Fruit fly (Drosophila melanogaster) whole organism, wandering third instar larva: ENCODE results near the gene Trmt61.

ENCODE experiments used
- CG32264 ChIP-seq: fragments of 200-800 bp; sonication (Bioruptor generic); optimal IDR thresholded peaks from 2 replicates; lab custom pipeline; 2016; ENCODE audit warnings: missing biosample characterization, missing genetic modification characterization
- CG9705 ChIP-seq: fragments of 200-800 bp; sonication (Bioruptor generic); optimal IDR thresholded peaks from 2 replicates; lab custom pipeline; 2018; ENCODE audit warnings: missing biosample characterization, mild to moderate bottlenecking, missing genetic modification characterization
- Dfd ChIP-seq: fragments of >200 bp; optimal IDR thresholded peaks from 2 replicates; lab custom pipeline; 2017; ENCODE audit warnings: missing biosample characterization, missing genetic modification characterization
- GATAd ChIP-seq: sonication (Bioruptor generic); optimal IDR thresholded peaks from 2 replicates; lab custom pipeline; 2016; ENCODE audit warnings: missing biosample characterization, missing genetic modification characterization
- HLH106 ChIP-seq: fragments of 200-800 bp; optimal IDR thresholded peaks from 3 replicates; lab custom pipeline; 2019; ENCODE audit warnings: missing biosample characterization, mild to moderate bottlenecking, missing genetic modification characterization, moderate library complexity
- Hnf4 ChIP-seq: fragments of 200-800 bp; sonication (Bioruptor generic); optimal IDR thresholded peaks from 2 replicates; lab custom pipeline; 2016; ENCODE audit warnings: missing biosample characterization, mild to moderate bottlenecking, missing genetic modification characterization
- Hr78 ChIP-seq: fragments of >200 bp; optimal IDR thresholded peaks from 2 replicates; lab custom pipeline; 2017; ENCODE audit warnings: missing biosample characterization, missing genetic modification characterization
- Hr83 ChIP-seq: fragments of 200-300 bp; sonication (Bioruptor generic); optimal IDR thresholded peaks from 2 replicates; lab custom pipeline; 2016; ENCODE audit warnings: missing biosample characterization, mild to moderate bottlenecking, missing genetic modification characterization, moderate library complexity; ENCODE audit not compliant: poor library complexity, severe bottlenecking
- Jra ChIP-seq: sonication (Bioruptor generic); optimal IDR thresholded peaks from 2 replicates; lab custom pipeline; 2016; ENCODE audit warnings: missing biosample characterization, missing genetic modification characterization
- Myc ChIP-seq: fragments of >200 bp; optimal IDR thresholded peaks from 2 replicates; lab custom pipeline; 2017
- N ChIP-seq: fragments of >200 bp; optimal IDR thresholded peaks from 2 replicates; lab custom pipeline; 2018; ENCODE audit warnings: missing biosample characterization, missing external identifiers, missing genetic modification characterization
- OdsH ChIP-seq: fragments of 200-800 bp; sonication (Bioruptor generic); optimal IDR thresholded peaks from 2 replicates; lab custom pipeline; 2016; ENCODE audit warnings: missing biosample characterization, mild to moderate bottlenecking, missing genetic modification characterization
- Rel ChIP-seq, 2 experiments: fragments of 200-800 bp; sonication (Bioruptor generic) in 1 of 2; optimal IDR thresholded peaks; 2 replicates in 1 of 2; 3 replicates in 1 of 2; lab custom pipeline; 2016 to 2019; ENCODE audit warnings: mild to moderate bottlenecking in 2 of 2, missing biosample characterization in 2 of 2, missing genetic modification characterization in 2 of 2, moderate library complexity in 1 of 2
- Sp1 ChIP-seq: fragments of 200-800 bp; sonication (Bioruptor generic); optimal IDR thresholded peaks from 3 replicates; lab custom pipeline; 2019; ENCODE audit warnings: missing biosample characterization, mild to moderate bottlenecking, missing genetic modification characterization, moderate library complexity
- Vsx2 ChIP-seq: fragments of 200-300, 225-300 bp; sonication (Bioruptor generic); optimal IDR thresholded peaks from 2 replicates; lab custom pipeline; 2018; ENCODE audit warnings: missing biosample characterization, missing genetic modification characterization; ENCODE audit not compliant: partially characterized antibody
- br ChIP-seq: fragments of 200-800 bp; sonication (Bioruptor generic); optimal IDR thresholded peaks from 2 replicates; lab custom pipeline; 2016; ENCODE audit warnings: missing biosample characterization, missing genetic modification characterization
- brk ChIP-seq: fragments of 200-800 bp; sonication (Bioruptor generic); optimal IDR thresholded peaks from 2 replicates; lab custom pipeline; 2016; ENCODE audit warnings: missing biosample characterization, mild to moderate bottlenecking, missing genetic modification characterization
- dmrt93B ChIP-seq: fragments of 200-800 bp; sonication (Bioruptor generic); optimal IDR thresholded peaks from 2 replicates; lab custom pipeline; 2018; ENCODE audit warnings: missing biosample characterization, mild to moderate bottlenecking, missing genetic modification characterization
- dsf ChIP-seq: sonication (Bioruptor generic); optimal IDR thresholded peaks from 2 replicates; lab custom pipeline; 2016; ENCODE audit warnings: missing biosample characterization, missing genetic modification characterization, borderline replicate concordance
- ey ChIP-seq: fragments of 200-800 bp; sonication (Bioruptor generic); optimal IDR thresholded peaks from 2 replicates; lab custom pipeline; 2016; ENCODE audit warnings: missing biosample characterization, missing genetic modification characterization
- foxo ChIP-seq, 2 experiments: fragments of 200-800 bp; sonication (Bioruptor generic); optimal IDR thresholded peaks; 2 replicates in 1 of 2; 3 replicates in 1 of 2; lab custom pipeline; 2016 to 2017; ENCODE audit warnings: missing biosample characterization in 2 of 2, missing genetic modification characterization in 2 of 2
- jim ChIP-seq: fragments of 175-275, 200-325 bp; sonication (Bioruptor generic); optimal IDR thresholded peaks from 2 replicates; lab custom pipeline; 2016; ENCODE audit warnings: missing biosample characterization, mild to moderate bottlenecking, missing genetic modification characterization
- lola ChIP-seq: fragments of >200 bp; optimal IDR thresholded peaks from 2 replicates; lab custom pipeline; 2017; ENCODE audit warnings: missing biosample characterization, missing genetic modification characterization
- pan ChIP-seq: fragments of >200 bp; optimal IDR thresholded peaks from 2 replicates; lab custom pipeline; 2017
- psq ChIP-seq: fragments of 200-800 bp; sonication (Bioruptor generic); optimal IDR thresholded peaks from 3 replicates; lab custom pipeline; 2017; ENCODE audit warnings: missing biosample characterization, mild to moderate bottlenecking, missing genetic modification characterization, moderate library complexity
- rgr ChIP-seq: fragments of 200-800 bp; sonication (Bioruptor generic); optimal IDR thresholded peaks from 3 replicates; lab custom pipeline; 2016; ENCODE audit warnings: missing biosample characterization, mild to moderate bottlenecking, missing genetic modification characterization
- sage ChIP-seq: fragments of 200-800 bp; sonication (Bioruptor generic); optimal IDR thresholded peaks from 2 replicates; lab custom pipeline; 2016; ENCODE audit warnings: missing biosample characterization, mild to moderate bottlenecking, missing genetic modification characterization
- sv ChIP-seq: fragments of 200-800 bp; sonication (Bioruptor generic); optimal IDR thresholded peaks from 3 replicates; lab custom pipeline; 2016; ENCODE audit warnings: missing biosample characterization, missing genetic modification characterization
- tai ChIP-seq: sonication (Bioruptor generic); optimal IDR thresholded peaks from 2 replicates; lab custom pipeline; 2016; ENCODE audit warnings: missing biosample characterization, missing genetic modification characterization
- woc ChIP-seq: sonication (Bioruptor generic); optimal IDR thresholded peaks from 2 replicates; lab custom pipeline; 2016; ENCODE audit warnings: missing biosample characterization, mild to moderate bottlenecking, missing genetic modification characterization

Gene Trmt61

dm6 chr3R:26024596-26025213 lies 34.6 kb upstream of the Trmt61 start:
- no peak for TF ChIP-seq ey (GFP tag; lab: Kevin White, UChicago)
- TF ChIP-seq CG32264 (GFP tag; lab: Kevin White, UChicago), result no peak
- TF ChIP-seq Myc (lab: Kevin White, UChicago), result no peak
- TF ChIP-seq sv (GFP tag; lab: Kevin White, UChicago), result no peak
- TF ChIP-seq jim (GFP tag; lab: Kevin White, UChicago), result no peak
- TF ChIP-seq sage (GFP tag; lab: Kevin White, UChicago), result no peak
- TF ChIP-seq dmrt93B, result no peak
- TF ChIP-seq tai (GFP tag; lab: Kevin White, UChicago), result no peak
- TF ChIP-seq Hr78 (GFP tag; lab: Kevin White, UChicago), result no peak
- TF ChIP-seq foxo (GFP tag; optimal IDR thresholded peaks at IDR 0.05; lab: Kevin White, UChicago), result no peak
- no peak for TF ChIP-seq N (GFP tag; lab: Kevin White, UChicago)
- no peak for TF ChIP-seq psq (GFP tag; lab: Kevin White, UChicago)
- TF ChIP-seq Vsx2, result no peak
- TF ChIP-seq lola (GFP tag; lab: Kevin White, UChicago), result no peak
- no peak for TF ChIP-seq brk

DNA sequence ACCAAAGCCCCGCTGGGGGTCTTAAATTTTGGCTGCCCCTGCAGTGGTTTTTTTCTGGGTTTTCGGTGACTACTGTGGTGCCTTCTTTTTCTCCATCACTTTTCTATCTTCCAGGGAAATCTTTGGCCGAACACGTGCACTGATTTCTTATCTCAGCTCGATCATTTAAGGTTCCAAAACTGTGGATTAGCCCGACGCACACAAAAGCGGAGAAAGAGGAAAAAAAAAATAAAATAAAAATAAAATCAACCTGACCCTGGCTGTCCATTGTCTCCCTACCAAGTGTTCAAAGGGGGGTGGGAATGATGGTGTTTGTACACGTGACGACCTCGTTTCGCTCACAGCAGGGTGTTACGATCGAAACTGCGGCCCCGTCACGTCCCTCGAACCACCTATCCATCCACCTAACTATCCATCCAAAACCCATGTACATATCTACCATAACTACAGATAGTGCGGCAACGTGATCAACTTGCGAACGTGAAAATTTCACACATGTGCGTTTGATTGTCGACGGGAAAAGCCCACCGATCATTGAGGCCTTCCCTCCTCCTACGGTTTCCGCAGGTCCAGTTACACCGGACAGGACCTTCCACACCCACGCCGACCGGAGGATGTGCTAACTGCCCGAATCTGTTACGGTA lies 32.5 kb upstream of the Trmt61 start:
- no peak for TF ChIP-seq pan (lab: Kevin White, UChicago)
- no peak for TF ChIP-seq HLH106 (tag; lab: Kevin White, UChicago)

DNA sequence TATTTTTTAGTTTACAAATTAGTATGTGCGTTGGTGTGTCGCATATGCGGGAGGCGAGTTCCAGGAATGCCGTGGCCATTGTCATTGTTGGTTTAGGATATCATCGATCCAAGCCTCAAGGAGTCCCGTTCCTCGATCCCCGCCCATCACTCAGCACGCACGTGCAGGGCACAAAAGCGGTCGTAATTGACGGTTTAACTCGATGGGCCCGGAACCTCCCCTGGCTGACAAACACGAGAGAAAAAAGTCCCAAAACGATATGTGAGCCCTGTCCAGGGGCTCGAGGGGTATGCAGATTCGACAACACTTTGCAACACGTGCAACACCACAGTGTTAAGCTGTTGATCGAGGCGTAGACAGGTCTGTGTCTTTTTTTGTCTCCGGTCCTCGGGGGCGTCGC lies 31.4 kb upstream of the Trmt61 start:
- TF ChIP-seq sv (GFP tag; lab: Kevin White, UChicago), result no peak
- TF ChIP-seq rgr (GFP tag; lab: Kevin White, UChicago), result no peak
- no peak for TF ChIP-seq Hnf4 (GFP tag; lab: Kevin White, UChicago)
- no peak for TF ChIP-seq dsf (GFP tag; lab: Kevin White, UChicago)
- no peak for TF ChIP-seq Dfd (GFP tag; lab: Kevin White, UChicago)
- TF ChIP-seq jim (GFP tag; lab: Kevin White, UChicago), result no peak
- TF ChIP-seq sage (GFP tag; lab: Kevin White, UChicago), result no peak
- no peak for TF ChIP-seq foxo (GFP tag; optimal IDR thresholded peaks at IDR 0.05; lab: Kevin White, UChicago)

DNA sequence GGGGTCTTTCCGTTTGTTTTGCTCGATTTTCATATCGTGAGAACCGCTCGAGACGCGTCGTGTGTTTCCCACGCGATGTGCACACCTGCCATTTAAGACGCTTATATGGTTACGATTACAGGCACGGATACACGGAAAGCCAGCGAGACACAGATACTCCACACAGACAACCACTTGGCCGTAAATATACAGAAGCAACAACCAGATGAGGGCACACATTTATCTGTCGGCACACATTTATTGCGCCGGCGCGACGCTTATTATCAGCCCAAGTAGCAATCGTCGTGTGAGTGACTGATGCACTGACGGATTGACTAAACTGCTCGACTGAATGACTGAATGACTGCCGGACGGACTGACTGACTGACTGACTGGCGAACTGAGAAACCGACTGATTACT lies 28.7 kb upstream of the Trmt61 start:
- TF ChIP-seq ey (GFP tag; lab: Kevin White, UChicago), result no peak
- TF ChIP-seq sage (GFP tag; lab: Kevin White, UChicago), result no peak
- TF ChIP-seq foxo (GFP tag; optimal IDR thresholded peaks at IDR 0.05; lab: Kevin White, UChicago), result no peak
- TF ChIP-seq OdsH (GFP tag; lab: Kevin White, UChicago), result no peak
- TF ChIP-seq dmrt93B, result no peak
- TF ChIP-seq Jra (GFP tag; lab: Kevin White, UChicago), result no peak
- TF ChIP-seq Sp1, result no peak
- TF ChIP-seq, all 38 proteins: peak for 0

DNA sequence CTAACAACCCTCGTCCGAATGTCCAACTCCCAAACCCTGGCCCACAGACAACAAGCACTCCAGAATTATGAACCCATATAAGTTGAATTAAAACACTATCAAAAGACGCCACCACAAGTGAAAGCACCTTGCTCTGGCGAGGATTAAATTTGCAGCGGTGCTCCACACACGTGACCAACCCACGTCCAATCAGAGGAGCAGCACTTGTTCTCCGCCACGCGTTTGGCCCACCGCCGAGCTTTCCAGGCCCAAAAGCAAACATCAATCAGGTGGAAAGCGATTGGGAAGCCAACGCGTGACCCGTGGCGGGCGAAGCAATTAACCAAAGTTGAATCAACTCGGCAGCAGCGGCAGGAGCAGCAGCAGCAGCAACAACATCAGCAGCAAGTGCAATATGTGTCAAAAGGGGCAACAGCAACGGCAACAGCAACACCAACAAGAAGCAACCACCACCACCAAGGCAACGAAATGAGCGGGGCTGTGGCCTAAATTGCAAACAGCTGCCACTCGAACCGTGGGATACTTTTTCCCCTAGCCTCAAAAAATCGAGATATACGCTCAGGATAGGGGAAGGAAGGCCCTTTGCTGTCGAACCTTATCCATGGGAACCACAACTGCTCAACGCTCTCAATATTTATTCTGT lies 27.2 kb upstream of the Trmt61 start:
- TF ChIP-seq Dfd (GFP tag; lab: Kevin White, UChicago), result peak; percentile 22
- TF ChIP-seq psq (GFP tag; lab: Kevin White, UChicago), result no peak

DNA sequence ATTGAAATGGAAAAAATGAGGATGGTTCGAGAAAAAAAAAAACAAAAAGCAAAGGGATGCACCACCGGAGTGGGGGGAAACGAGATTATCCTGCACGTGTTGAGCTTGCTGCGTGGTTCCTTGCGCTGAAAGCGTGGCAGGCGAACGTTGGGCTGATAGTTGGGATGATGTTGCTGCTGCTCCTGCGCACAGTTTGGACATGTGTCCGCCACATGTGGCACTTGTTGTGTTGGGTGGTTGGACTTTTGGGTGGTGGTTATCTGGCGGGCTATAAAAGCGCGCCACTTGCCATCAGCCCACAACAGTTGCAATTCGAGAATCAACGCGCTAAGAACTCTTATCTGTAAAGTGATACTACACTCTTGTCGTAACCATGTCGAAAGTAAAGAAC lies 26.7 kb upstream of the Trmt61 start:
- no peak for TF ChIP-seq Sp1

- TF ChIP-seq HLH106 (tag; lab: Kevin White, UChicago), result no peak
- no peak for TF ChIP-seq sv (GFP tag; lab: Kevin White, UChicago)
- no peak for TF ChIP-seq foxo (GFP tag; optimal IDR thresholded peaks at IDR 0.05; lab: Kevin White, UChicago)
- TF ChIP-seq jim (GFP tag; lab: Kevin White, UChicago), result no peak
- TF ChIP-seq woc, result no peak
- no peak for TF ChIP-seq Vsx2
- TF ChIP-seq GATAd, result no peak
- TF ChIP-seq Jra (GFP tag; lab: Kevin White, UChicago), result no peak
- TF ChIP-seq lola (GFP tag; lab: Kevin White, UChicago), result no peak
- no peak for TF ChIP-seq Hr78 (GFP tag; lab: Kevin White, UChicago)
- TF ChIP-seq br (GFP tag; lab: Kevin White, UChicago), result no peak
- TF ChIP-seq OdsH (GFP tag; lab: Kevin White, UChicago), result no peak
- TF ChIP-seq CG9705 (GFP tag; lab: Kevin White, UChicago), result no peak
- no peak for TF ChIP-seq Dfd (GFP tag; lab: Kevin White, UChicago)
- TF ChIP-seq Hr83 (GFP tag; lab: Kevin White, UChicago), result no peak
- TF ChIP-seq Rel (GFP tag; optimal IDR thresholded peaks at IDR 0.05; lab: Kevin White, UChicago), result no peak
- TF ChIP-seq Rel (tag; optimal IDR thresholded peaks at IDR 0.05; lab: Kevin White, UChicago), result no peak
These were observed 24.5 kb upstream of the Trmt61 start for dm6 chr3R:26034643-26035368.
